Worm (Caenorhabditis elegans) whole organism, L1 larva: Measurements from ENCODE around the gene dyci-1.
A peak's percentile ranks its signal among the peaks of the same experiment; 100 is the strongest.

ENCODE experiments used
- C34B4.2 ChIP-seq: sonication (generic microtip); optimal IDR thresholded peaks from 2 replicates; lab custom pipeline; 2017; ENCODE audit warnings: mild to moderate bottlenecking, missing genetic modification characterization, missing compliant biosample characterization
- F16B12.6 ChIP-seq: fragments of 150-350 bp; optimal IDR thresholded peaks from 2 replicates; lab custom pipeline; 2014; ENCODE audit warnings: missing biosample characterization, missing genetic modification characterization
- aly-2 ChIP-seq: fragments of 150-350 bp; optimal IDR thresholded peaks from 2 replicates; lab custom pipeline; 2014; ENCODE audit warnings: missing biosample characterization, missing genetic modification characterization
- ama-1 ChIP-seq: fragments of 150-350 bp; optimal IDR thresholded peaks from 2 replicates; lab custom pipeline; 2014
- blmp-1 ChIP-seq: fragments of 150-350 bp; optimal IDR thresholded peaks from 2 replicates; lab custom pipeline; 2014; ENCODE audit warnings: missing biosample characterization, missing genetic modification characterization
- ceh-8 ChIP-seq: fragments of 200-800 bp; sonication (Bioruptor generic); optimal IDR thresholded peaks from 2 replicates; lab custom pipeline; 2018; ENCODE audit warnings: mild to moderate bottlenecking, missing genetic modification characterization, moderate library complexity, missing compliant biosample characterization
- ceh-88 ChIP-seq: fragments of 200-800 bp; sonication (Bioruptor generic); IDR thresholded peaks from 2 replicates; pipeline ENCODE4 v1.3.6; 2022; ENCODE audit warnings: missing genetic modification characterization, missing compliant biosample characterization
- dpl-1 ChIP-seq, 3 experiments: fragments of 150-350 bp in 2 of 3; sonication (generic microtip) in 1 of 3; optimal IDR thresholded peaks; 2 replicates each; lab custom pipeline; 2014 to 2017; ENCODE audit warnings: missing biosample characterization in 3 of 3, missing genetic modification characterization in 3 of 3, missing genetic modification reagents in 3 of 3
- dsc-1 ChIP-seq: sonication (generic microtip); optimal IDR thresholded peaks from 2 replicates; lab custom pipeline; 2016; ENCODE audit warnings: mild to moderate bottlenecking, missing genetic modification characterization, missing compliant biosample characterization
- efl-1 ChIP-seq, 4 experiments: fragments of 150-350 bp; optimal IDR thresholded peaks in 3 of 4; peaks in 1 of 4; 1 replicate in 1 of 4; 2 replicates in 3 of 4; lab custom pipeline; 2014; ENCODE audit warnings: missing biosample characterization in 2 of 4, missing genetic modification characterization in 2 of 4, missing genetic modification reagents in 2 of 4
- efl-3 ChIP-seq: fragments of 200-800 bp; sonication (Bioruptor generic); optimal IDR thresholded peaks from 2 replicates; lab custom pipeline; 2018; ENCODE audit warnings: mild to moderate bottlenecking, missing genetic modification characterization, missing compliant biosample characterization
- egl-13 ChIP-seq: sonication (generic microtip); optimal IDR thresholded peaks from 2 replicates; lab custom pipeline; 2016; ENCODE audit warnings: missing genotype, missing genetic modification reagents, missing genetic modification characterization, missing compliant biosample characterization
- egl-27 ChIP-seq, 2 experiments: fragments of 150-350 bp in 1 of 2; sonication (generic microtip); optimal IDR thresholded peaks; 3 replicates each; lab custom pipeline; 2017 to 2018; ENCODE audit warnings: missing biosample characterization in 2 of 2, missing genetic modification characterization in 2 of 2, missing genetic modification reagents in 2 of 2
- elt-3 ChIP-seq, 6 experiments: fragments of 150-350 bp in 1 of 6; sonication (generic microtip); optimal IDR thresholded peaks; 2 replicates each; lab custom pipeline; 2017 to 2018; ENCODE audit warnings: missing biosample characterization in 6 of 6, missing genetic modification characterization in 6 of 6, inconsistent platforms in 1 of 6
- fkh-10 ChIP-seq: sonication (generic microtip); optimal IDR thresholded peaks from 2 replicates; lab custom pipeline; 2017; ENCODE audit warnings: missing biosample characterization, missing genetic modification reagents, missing genetic modification characterization
- fkh-4 ChIP-seq: sonication (generic microtip); optimal IDR thresholded peaks from 2 replicates; lab custom pipeline; 2016; ENCODE audit warnings: missing compliant biosample characterization, missing genetic modification characterization, borderline replicate concordance
- fkh-8 ChIP-seq: sonication (generic microtip); optimal IDR thresholded peaks from 2 replicates; lab custom pipeline; 2016; ENCODE audit warnings: mild to moderate bottlenecking, missing genetic modification characterization, missing compliant biosample characterization
- fos-1 ChIP-seq: fragments of 150-350 bp; optimal IDR thresholded peaks from 2 replicates; lab custom pipeline; 2014; ENCODE audit warnings: missing biosample characterization, missing genetic modification characterization
- hlh-17 ChIP-seq: fragments of 200-800 bp; sonication (Bioruptor generic); optimal IDR thresholded peaks from 2 replicates; lab custom pipeline; 2018; ENCODE audit warnings: missing genetic modification characterization, mild to moderate bottlenecking, missing compliant biosample characterization, moderate library complexity, borderline replicate concordance
- hlh-4 ChIP-seq: sonication (generic microtip); optimal IDR thresholded peaks from 2 replicates; lab custom pipeline; 2016; ENCODE audit warnings: mild to moderate bottlenecking, missing genetic modification characterization, missing compliant biosample characterization
- hpl-2 ChIP-seq: fragments of 150-350 bp; optimal IDR thresholded peaks from 2 replicates; lab custom pipeline; 2014; ENCODE audit warnings: missing biosample characterization, missing genetic modification reagents, missing genetic modification characterization
- irx-1 ChIP-seq: sonication (generic microtip); optimal IDR thresholded peaks from 2 replicates; lab custom pipeline; 2016; ENCODE audit warnings: missing genetic modification characterization, missing compliant biosample characterization
- isw-1 ChIP-seq: fragments of 200-800 bp; sonication (Bioruptor generic); IDR thresholded peaks from 2 replicates; pipeline ENCODE4 v1.3.6; 2022; ENCODE audit warnings: missing genetic modification characterization, missing compliant biosample characterization
- jun-1 ChIP-seq: fragments of 150-350 bp; optimal IDR thresholded peaks from 2 replicates; lab custom pipeline; 2014; ENCODE audit warnings: missing biosample characterization, missing genetic modification reagents, missing genetic modification characterization
- lin-13 ChIP-seq: fragments of 150-350 bp; optimal IDR thresholded peaks from 2 replicates; lab custom pipeline; 2014; ENCODE audit warnings: missing biosample characterization, missing genetic modification reagents, missing genetic modification characterization
- lin-14 ChIP-seq: fragments of 200-800 bp; sonication (Bioruptor generic); optimal IDR thresholded peaks from 2 replicates; lab custom pipeline; 2018; ENCODE audit warnings: mild to moderate bottlenecking, missing genetic modification characterization, moderate library complexity, missing compliant biosample characterization
- lin-15B ChIP-seq: fragments of 150-350 bp; sonication (generic microtip); optimal IDR thresholded peaks from 3 replicates; lab custom pipeline; 2014; ENCODE audit warnings: missing biosample characterization, missing genetic modification characterization
- lin-35 ChIP-seq, 2 experiments: fragments of 150-350 bp; optimal IDR thresholded peaks; 2 replicates each; lab custom pipeline; 2014; ENCODE audit warnings: missing biosample characterization in 2 of 2, missing genetic modification characterization in 2 of 2, missing genetic modification reagents in 2 of 2
- lin-39 ChIP-seq: fragments of 150-350 bp; optimal IDR thresholded peaks from 2 replicates; lab custom pipeline; 2014; ENCODE audit warnings: missing biosample characterization, missing genetic modification reagents, missing genetic modification characterization
- lir-3 ChIP-seq: sonication (generic microtip); optimal IDR thresholded peaks from 2 replicates; lab custom pipeline; 2016; ENCODE audit warnings: mild to moderate bottlenecking, missing genetic modification characterization, moderate library complexity, missing compliant biosample characterization; ENCODE audit not compliant: poor library complexity
- lsy-2 ChIP-seq, 2 experiments: fragments of 150-350 bp; optimal IDR thresholded peaks; 2 replicates each; lab custom pipeline; 2014; ENCODE audit warnings: missing biosample characterization in 2 of 2, missing genetic modification characterization in 2 of 2
- mdl-1 ChIP-seq, 2 experiments: fragments of 150-350 bp; optimal IDR thresholded peaks; 2 replicates each; lab custom pipeline; 2014 to 2017; ENCODE audit warnings: missing biosample characterization in 2 of 2, missing genetic modification characterization in 2 of 2, inconsistent platforms in 1 of 2
- mef-2 ChIP-seq: fragments of 150-350 bp; optimal IDR thresholded peaks from 2 replicates; lab custom pipeline; 2014; ENCODE audit warnings: missing biosample characterization, missing genetic modification characterization
- nhr-11 ChIP-seq: fragments of 150-350 bp; optimal IDR thresholded peaks from 2 replicates; lab custom pipeline; 2014; ENCODE audit warnings: missing biosample characterization, missing genetic modification characterization
- nhr-12 ChIP-seq: sonication (generic microtip); optimal IDR thresholded peaks from 2 replicates; lab custom pipeline; 2017; ENCODE audit warnings: missing biosample characterization, missing genetic modification characterization
- nhr-19 ChIP-seq: fragments of 200-800 bp; sonication (Bioruptor generic); conservative IDR thresholded peaks from 2 replicates; pipeline ENCODE4 v1.3.6; 2022; ENCODE audit warnings: missing genetic modification characterization, missing compliant biosample characterization
- nhr-20 ChIP-seq: sonication (generic microtip); optimal IDR thresholded peaks from 2 replicates; lab custom pipeline; 2016; ENCODE audit warnings: mild to moderate bottlenecking, missing genetic modification characterization, missing compliant biosample characterization
- nhr-237 ChIP-seq: fragments of 150-350 bp; optimal IDR thresholded peaks from 2 replicates; lab custom pipeline; 2014; ENCODE audit warnings: missing biosample characterization, missing genetic modification characterization
- nhr-28 ChIP-seq: fragments of 150-350 bp; optimal IDR thresholded peaks from 2 replicates; lab custom pipeline; 2014; ENCODE audit warnings: missing biosample characterization, missing genetic modification characterization
- nhr-77 ChIP-seq: fragments of 150-350 bp; optimal IDR thresholded peaks from 2 replicates; lab custom pipeline; 2014; ENCODE audit warnings: missing biosample characterization, missing genetic modification characterization
- nhr-90 ChIP-seq: sonication (generic microtip); optimal IDR thresholded peaks from 2 replicates; lab custom pipeline; 2016; ENCODE audit warnings: mild to moderate bottlenecking, missing genetic modification characterization, missing compliant biosample characterization; ENCODE audit not compliant: poor library complexity
- pax-3 ChIP-seq: fragments of 200-800 bp; sonication (Bioruptor generic); optimal IDR thresholded peaks from 2 replicates; lab custom pipeline; 2018; ENCODE audit warnings: mild to moderate bottlenecking, missing genetic modification characterization, moderate library complexity, missing compliant biosample characterization
- rnt-1 ChIP-seq: sonication (generic microtip); optimal IDR thresholded peaks from 2 replicates; lab custom pipeline; 2016; ENCODE audit warnings: mild to moderate bottlenecking, missing genetic modification characterization, moderate library complexity, missing compliant biosample characterization
- snpc-4 ChIP-seq: fragments of 150-350 bp; optimal IDR thresholded peaks from 2 replicates; lab custom pipeline; 2014; ENCODE audit warnings: missing biosample characterization, missing genetic modification characterization
- snu-23 ChIP-seq: sonication (generic microtip); optimal IDR thresholded peaks from 2 replicates; lab custom pipeline; 2016; ENCODE audit warnings: missing genetic modification characterization, missing compliant biosample characterization
- sox-4 ChIP-seq: sonication (generic microtip); optimal IDR thresholded peaks from 2 replicates; lab custom pipeline; 2016; ENCODE audit warnings: missing genetic modification characterization, missing compliant biosample characterization
- sptf-1 ChIP-seq: fragments of 150-350 bp; optimal IDR thresholded peaks from 2 replicates; lab custom pipeline; 2014; ENCODE audit warnings: missing biosample characterization, missing genetic modification characterization
- swsn-7 ChIP-seq: sonication (generic microtip); optimal IDR thresholded peaks from 2 replicates; lab custom pipeline; 2016; ENCODE audit warnings: missing genetic modification characterization, missing compliant biosample characterization
- tbx-2 ChIP-seq: sonication (generic microtip); optimal IDR thresholded peaks from 2 replicates; lab custom pipeline; 2016; ENCODE audit warnings: missing genetic modification characterization, missing compliant biosample characterization
- tlp-1 ChIP-seq: fragments of 150-350 bp; optimal IDR thresholded peaks from 2 replicates; lab custom pipeline; 2014; ENCODE audit warnings: missing biosample characterization, missing genetic modification characterization
- xbp-1 ChIP-seq: sonication (generic microtip); optimal IDR thresholded peaks from 2 replicates; lab custom pipeline; 2016; ENCODE audit warnings: missing genetic modification characterization, missing compliant biosample characterization
- zag-1 ChIP-seq: fragments of 150-350 bp; optimal IDR thresholded peaks from 2 replicates; lab custom pipeline; 2014; ENCODE audit warnings: missing biosample characterization, missing genetic modification characterization
- zip-4 ChIP-seq: fragments of 200-800 bp; sonication (Bioruptor generic); optimal IDR thresholded peaks from 2 replicates; lab custom pipeline; 2018; ENCODE audit warnings: mild to moderate bottlenecking, missing genetic modification characterization, moderate library complexity, missing compliant biosample characterization
- ztf-4 ChIP-seq: fragments of 150-350 bp; optimal IDR thresholded peaks from 2 replicates; lab custom pipeline; 2014; ENCODE audit warnings: missing biosample characterization, missing genetic modification characterization

Gene dyci-1

ce11 chrIV:6751213-6751612 lies 33.9 kb downstream of the dyci-1 start:
- TF ChIP-seq fkh-10 (no peak), elt-3 (tag; optimal IDR thresholded peaks at IDR 0.05; lab: Kevin White, UChicago) (no peak), snpc-4 (no peak), mef-2 (no peak), tlp-1 (tag; lab: Kevin White, UChicago) (no peak), snu-23 (peak; percentile 37), xbp-1 (tag; lab: Kevin White, UChicago) (no peak), lin-39 (tag; lab: Kevin White, UChicago) (no peak), egl-13 (no peak), mdl-1 (tag; optimal IDR thresholded peaks at IDR 0.05; lab: Kevin White, UChicago) (no peak), dsc-1 (tag; lab: Kevin White, UChicago) (peak; percentile 81), fos-1 (no peak), fkh-4 (tag; lab: Kevin White, UChicago) (peak; percentile 33), hlh-17 (GFP tag; lab: Kevin White, UChicago) (no peak), sptf-1 (tag; lab: Kevin White, UChicago) (no peak), ceh-88 (no peak), F16B12.6 (tag; lab: Kevin White, UChicago) (no peak), irx-1 (tag; lab: Kevin White, UChicago) (no peak), dpl-1 (GFP tag; optimal IDR thresholded peaks at IDR 0.05; lab: Kevin White, UChicago) (no peak), blmp-1 (tag; lab: Kevin White, UChicago) (no peak), isw-1 (no peak), lin-14 (GFP tag; lab: Kevin White, UChicago) (peak; percentile 58), nhr-90 (no peak), hpl-2 (GFP tag; lab: Kevin White, UChicago) (no peak), nhr-237 (tag; lab: Kevin White, UChicago) (no peak), nhr-20 (no peak), lir-3 (tag; lab: Kevin White, UChicago) (no peak), nhr-12 (tag; lab: Kevin White, UChicago) (no peak), nhr-28 (tag; lab: Kevin White, UChicago) (no peak), swsn-7 (peak; percentile 11), lin-35 (GFP tag; optimal IDR thresholded peaks at IDR 0.05; lab: Kevin White, UChicago) (peak in 1 of 2 experiments; percentile 10), pax-3 (no peak), ama-1 (lab: Kevin White, UChicago) (no peak), zip-4 (GFP tag; lab: Kevin White, UChicago) (no peak), nhr-19 (peak; percentile 30; the same call in 1 of the 2 replicates), jun-1 (no peak), hlh-4 (tag; lab: Kevin White, UChicago) (no peak), sox-4 (no peak), rnt-1 (tag; lab: Kevin White, UChicago) (peak; percentile 73), aly-2 (tag; lab: Kevin White, UChicago) (no peak), fkh-8 (tag; lab: Kevin White, UChicago) (no peak), egl-27 (tag; optimal IDR thresholded peaks at IDR 0.05; lab: Kevin White, UChicago) (no peak), ztf-4 (tag; lab: Kevin White, UChicago) (no peak), ceh-8 (GFP tag; lab: Kevin White, UChicago) (no peak), efl-3 (GFP tag; lab: Kevin White, UChicago) (no peak), efl-1 (optimal IDR thresholded peaks at IDR 0.05; lab: Kevin White, UChicago) (no peak), efl-1 (GFP tag; optimal IDR thresholded peaks at IDR 0.05 in 1 of 2; lab: Kevin White, UChicago) (no peak), lin-15B (no peak), tbx-2 (tag; lab: Kevin White, UChicago) (no peak), nhr-11 (tag; lab: Kevin White, UChicago) (no peak), zag-1 (tag; lab: Kevin White, UChicago) (no peak), lin-13 (GFP tag; lab: Kevin White, UChicago) (no peak), lsy-2 (tag; optimal IDR thresholded peaks at IDR 0.05; lab: Kevin White, UChicago) (peak in 1 of 2 experiments; percentile 23), nhr-77 (tag; lab: Kevin White, UChicago) (no peak), C34B4.2 (no peak)
